Worm (Caenorhabditis elegans) whole organism, early embryonic: ENCODE measurements around the gene acd-4.

ENCODE experiments used
- B0310.2 ChIP-seq: sonication (generic microtip); optimal IDR thresholded peaks from 2 replicates; lab custom pipeline; 2016; ENCODE audit warnings: mild to moderate bottlenecking, missing genetic modification characterization, missing compliant biosample characterization
- F13C5.2 ChIP-seq: sonication (generic microtip); optimal IDR thresholded peaks from 2 replicates; lab custom pipeline; 2017; ENCODE audit warnings: mild to moderate bottlenecking, missing genetic modification characterization, inconsistent platforms, missing compliant biosample characterization
- ama-1 ChIP-seq: fragments of 150-350 bp; optimal IDR thresholded peaks from 2 replicates; lab custom pipeline; 2014
- ceh-13 ChIP-seq: fragments of 200-800 bp; sonication (Bioruptor generic); optimal IDR thresholded peaks from 2 replicates; lab custom pipeline; 2018; ENCODE audit warnings: mild to moderate bottlenecking, missing genetic modification characterization, missing compliant biosample characterization
- ceh-36 ChIP-seq: sonication (generic microtip); optimal IDR thresholded peaks from 2 replicates; lab custom pipeline; 2016; ENCODE audit warnings: missing genetic modification characterization, inconsistent platforms, missing compliant biosample characterization
- flt-1 ChIP-seq: fragments of 200-800 bp; sonication (Bioruptor generic); IDR thresholded peaks from 2 replicates; pipeline ENCODE4 v1.3.6; 2022; ENCODE audit warnings: missing genetic modification characterization, missing compliant biosample characterization
- sea-1 ChIP-seq: fragments of 200-800 bp; sonication (Bioruptor generic); conservative IDR thresholded peaks from 2 replicates; pipeline ENCODE4 v1.3.6; 2022; ENCODE audit warnings: missing genetic modification characterization, missing compliant biosample characterization
- tbx-11 ChIP-seq: fragments of 200-800 bp; sonication (Bioruptor generic); IDR thresholded peaks from 2 replicates; pipeline ENCODE4 v1.3.6; 2022; ENCODE audit warnings: missing genetic modification characterization, missing compliant biosample characterization

DNA sequence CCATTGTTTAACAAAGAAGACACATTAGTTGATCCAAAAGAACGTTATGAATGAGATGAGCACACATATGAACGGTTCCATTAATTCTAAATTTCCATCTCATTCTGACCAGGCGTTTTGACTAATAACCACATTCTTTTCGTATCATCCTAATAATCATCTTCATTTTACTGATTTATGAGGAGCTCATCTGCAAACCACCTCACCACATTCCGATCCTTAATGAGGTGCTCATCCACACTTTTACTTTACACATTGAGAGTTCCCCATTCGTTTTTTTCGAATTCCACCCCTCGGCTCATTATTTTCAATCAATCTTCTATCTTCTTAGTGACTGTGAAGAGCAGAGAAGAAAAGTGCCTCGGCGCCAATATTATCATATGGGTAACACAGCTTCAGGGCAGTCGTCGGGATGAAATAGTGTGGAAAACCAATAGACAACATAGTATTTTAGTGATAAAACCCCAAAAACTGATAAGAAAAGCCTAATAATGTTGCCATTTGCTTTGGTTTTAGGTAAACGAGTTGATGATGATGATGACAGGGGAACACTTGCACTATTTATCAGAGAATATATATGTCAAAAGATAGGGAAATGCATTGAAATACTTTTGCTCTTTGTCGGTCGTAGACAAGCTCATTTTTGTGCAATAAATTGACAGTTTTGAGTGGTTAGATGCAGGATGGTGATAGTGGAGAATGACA lies 13.1 kb downstream of the acd-4 start:
- TF ChIP-seq ama-1 (lab: Kevin White, UChicago) (no peak), flt-1 (GFP tag; lab: Robert Waterston, UW) (no peak), ceh-36 (tag; lab: Kevin White, UChicago) (no peak), F13C5.2 (tag; lab: Kevin White, UChicago) (no peak), ceh-13 (GFP tag; lab: Kevin White, UChicago) (no peak), tbx-11 (GFP tag; lab: Robert Waterston, UW) (no peak), B0310.2 (tag; lab: Kevin White, UChicago) (no peak), sea-1 (GFP tag; lab: Robert Waterston, UW) (no peak)
